Fruit fly (Drosophila melanogaster) whole organism, embryonic: ENCODE measurements around the gene CG32720.

Source experiments
- Abd-B ChIP-seq: fragments of 200-800 bp; sonication (Bioruptor generic); optimal IDR thresholded peaks from 2 replicates; lab custom pipeline; 2018; ENCODE audit warnings: missing biosample characterization, mild to moderate bottlenecking, missing genetic modification characterization, moderate library complexity
- Ada2b ChIP-seq: fragments of 200-800 bp; sonication (Bioruptor generic); IDR thresholded peaks from 2 replicates; pipeline ENCODE4 v1.3.6; 2022; ENCODE audit warnings: missing biosample characterization, missing genetic modification characterization
- C15 ChIP-seq: fragments of 200-800 bp; sonication (Bioruptor generic); IDR thresholded peaks from 3 replicates; pipeline ENCODE4 v1.3.6; 2022; ENCODE audit warnings: missing biosample characterization, missing genetic modification characterization
- CG10267 ChIP-seq: fragments of 200-800 bp; sonication (Bioruptor generic); optimal IDR thresholded peaks from 2 replicates; lab custom pipeline; 2018; ENCODE audit warnings: missing biosample characterization, mild to moderate bottlenecking, missing genetic modification characterization, moderate library complexity
- CG10959 ChIP-seq: fragments of 200-800 bp; sonication (Bioruptor generic); IDR thresholded peaks from 2 replicates; pipeline ENCODE4 v1.3.6; 2022; ENCODE audit warnings: missing biosample characterization, missing genetic modification characterization
- CG12391 ChIP-seq: fragments of 200-800 bp; sonication (Bioruptor generic); optimal IDR thresholded peaks from 3 replicates; lab custom pipeline; 2018; ENCODE audit warnings: missing biosample characterization, mild to moderate bottlenecking, missing genetic modification characterization, moderate library complexity
- CG12744 ChIP-seq: fragments of 200-800 bp; sonication (Bioruptor generic); optimal IDR thresholded peaks from 2 replicates; lab custom pipeline; 2016; ENCODE audit warnings: missing biosample characterization, missing genetic modification characterization
- CG16779 ChIP-seq: fragments of 200-800 bp; sonication (Bioruptor generic); IDR thresholded peaks from 2 replicates; pipeline ENCODE4 v1.3.6; 2022; ENCODE audit warnings: missing biosample characterization, missing genetic modification characterization
- CG16815 ChIP-seq: fragments of 200-800 bp; sonication (Bioruptor generic); optimal IDR thresholded peaks from 3 replicates; lab custom pipeline; 2017; ENCODE audit warnings: missing biosample characterization, mild to moderate bottlenecking, missing genetic modification characterization
- CG16863 ChIP-seq: fragments of 200-800 bp; sonication (Bioruptor generic); optimal IDR thresholded peaks from 3 replicates; lab custom pipeline; 2016; ENCODE audit warnings: missing biosample characterization, missing genetic modification characterization
- CG17361 ChIP-seq: fragments of 200-800 bp; sonication (Bioruptor generic); IDR thresholded peaks from 3 replicates; pipeline ENCODE4 v1.3.6; 2022; ENCODE audit warnings: missing biosample characterization, missing genetic modification characterization
- CG18011 ChIP-seq: fragments of 200-800 bp; sonication (Bioruptor generic); optimal IDR thresholded peaks from 2 replicates; lab custom pipeline; 2017; ENCODE audit warnings: missing biosample characterization, missing genetic modification characterization, mild to moderate bottlenecking, moderate library complexity, missing genotype
- CG30403 ChIP-seq: fragments of 200-800 bp; sonication (Bioruptor generic); optimal IDR thresholded peaks from 3 replicates; lab custom pipeline; 2016; ENCODE audit warnings: missing biosample characterization, missing genetic modification characterization
- CG4328 ChIP-seq: fragments of 200-800 bp; sonication (Bioruptor generic); optimal IDR thresholded peaks from 3 replicates; lab custom pipeline; 2017; ENCODE audit warnings: missing biosample characterization, missing genetic modification reagents, missing genetic modification characterization
- CG6254 ChIP-seq: fragments of 200-800 bp; sonication (Bioruptor generic); optimal IDR thresholded peaks from 3 replicates; lab custom pipeline; 2017; ENCODE audit warnings: mild to moderate bottlenecking, missing biosample characterization, missing genetic modification reagents, missing genetic modification characterization
- CG6689 ChIP-seq: fragments of 200-800 bp; sonication (Bioruptor generic); IDR thresholded peaks from 2 replicates; pipeline ENCODE4 v1.3.6; 2022; ENCODE audit warnings: missing biosample characterization, missing genetic modification characterization
- CG7839 ChIP-seq: fragments of 200-800 bp; sonication (Bioruptor generic); optimal IDR thresholded peaks from 3 replicates; lab custom pipeline; 2018; ENCODE audit warnings: missing biosample characterization, mild to moderate bottlenecking, missing genetic modification characterization, moderate library complexity
- CG8089 ChIP-seq: fragments of 200-800 bp; sonication (Bioruptor generic); optimal IDR thresholded peaks from 3 replicates; lab custom pipeline; 2016; ENCODE audit warnings: missing biosample characterization, missing genetic modification characterization
- D ChIP-seq, 2 experiments: fragments of 200-800 bp in 1 of 2; fragments of >200 bp in 1 of 2; sonication (Bioruptor generic) in 1 of 2; optimal IDR thresholded peaks; 2 replicates in 1 of 2; 3 replicates in 1 of 2; lab custom pipeline; 2017; ENCODE audit warnings: mild to moderate bottlenecking in 1 of 2, missing biosample characterization in 1 of 2, missing genetic modification characterization in 1 of 2, missing genetic modification reagents in 1 of 2
- D19A ChIP-seq: fragments of 200-800 bp; optimal IDR thresholded peaks from 3 replicates; lab custom pipeline; 2019; ENCODE audit warnings: missing biosample characterization, mild to moderate bottlenecking, missing genetic modification characterization, moderate library complexity
- Dref ChIP-seq: fragments of 200-800 bp; sonication (Bioruptor generic); IDR thresholded peaks from 2 replicates; pipeline ENCODE4 v1.3.6; 2022; ENCODE audit warnings: missing biosample characterization, missing genetic modification characterization
- E2f1 ChIP-seq: fragments of 200-800 bp; sonication (Bioruptor generic); IDR thresholded peaks from 2 replicates; pipeline ENCODE4 v1.3.6; 2022; ENCODE audit warnings: missing biosample characterization, missing genetic modification characterization
- Fer3 ChIP-seq: fragments of 200-800 bp; sonication (Bioruptor generic); optimal IDR thresholded peaks from 2 replicates; lab custom pipeline; 2018; ENCODE audit warnings: missing biosample characterization, mild to moderate bottlenecking, missing genetic modification characterization, moderate library complexity
- H2.0 ChIP-seq: fragments of 200-800 bp; sonication (Bioruptor generic); IDR thresholded peaks from 2 replicates; pipeline ENCODE4 v1.3.6; 2022; ENCODE audit warnings: missing biosample characterization, missing genetic modification characterization
- HmgZ ChIP-seq: fragments of 200-800 bp; sonication (Bioruptor generic); optimal IDR thresholded peaks from 2 replicates; lab custom pipeline; 2018; ENCODE audit warnings: missing biosample characterization, mild to moderate bottlenecking, missing genetic modification characterization
- Hr51 ChIP-seq, 2 experiments: fragments of 200-800 bp; sonication (Bioruptor generic); optimal IDR thresholded peaks; 2 replicates in 1 of 2; 3 replicates in 1 of 2; lab custom pipeline; 2016 to 2018; ENCODE audit warnings: missing biosample characterization in 2 of 2, missing genetic modification characterization in 2 of 2, mild to moderate bottlenecking in 1 of 2, moderate library complexity in 1 of 2
- Med ChIP-seq: fragments of 200-800 bp; sonication (Bioruptor generic); peaks from one replicate; lab custom pipeline; 2016; ENCODE audit warnings: missing biosample characterization, missing genetic modification characterization, mild to moderate bottlenecking, inconsistent platforms, moderate library complexity
- NK7.1 ChIP-seq: fragments of 200-800 bp; sonication (Bioruptor generic); optimal IDR thresholded peaks from 3 replicates; lab custom pipeline; 2016; ENCODE audit warnings: missing biosample characterization, missing genetic modification characterization
- Oli ChIP-seq: fragments of 200-800 bp; sonication (Bioruptor generic); optimal IDR thresholded peaks from 2 replicates; lab custom pipeline; 2018; ENCODE audit warnings: missing biosample characterization, mild to moderate bottlenecking, missing genetic modification characterization, moderate library complexity
- Optix ChIP-seq: fragments of 200-800 bp; sonication (Bioruptor generic); IDR thresholded peaks from 3 replicates; pipeline ENCODE4 v1.3.6; 2022; ENCODE audit warnings: missing biosample characterization, missing genetic modification characterization
- Six4 ChIP-seq: fragments of 200-800 bp; sonication (Bioruptor generic); optimal IDR thresholded peaks from 2 replicates; lab custom pipeline; 2016; ENCODE audit warnings: missing biosample characterization, missing genetic modification characterization
- Sry-δ ChIP-seq: fragments of 200-800 bp; sonication (Bioruptor generic); optimal IDR thresholded peaks from 2 replicates; lab custom pipeline; 2016; ENCODE audit warnings: missing biosample characterization, missing genetic modification characterization
- Vsx1 ChIP-seq: fragments of 200-800 bp; sonication (Bioruptor generic); optimal IDR thresholded peaks from 2 replicates; lab custom pipeline; 2017; ENCODE audit warnings: missing biosample characterization, mild to moderate bottlenecking, missing genetic modification characterization, missing genetic modification reagents
- Xrp1 ChIP-seq: fragments of 200-800 bp; sonication (Bioruptor generic); IDR thresholded peaks from 2 replicates; pipeline ENCODE4 v1.3.6; 2022; ENCODE audit warnings: missing biosample characterization, missing genetic modification characterization
- bigmax ChIP-seq: fragments of 200-800 bp; sonication (Bioruptor generic); optimal IDR thresholded peaks from 2 replicates; lab custom pipeline; 2018; ENCODE audit warnings: missing biosample characterization, mild to moderate bottlenecking, missing genetic modification characterization
- br ChIP-seq: fragments of >200 bp; optimal IDR thresholded peaks from 2 replicates; lab custom pipeline; 2017
- ci ChIP-seq: fragments of 200-800 bp; sonication (Bioruptor generic); IDR thresholded peaks from 3 replicates; pipeline ENCODE4 v1.3.6; 2022; ENCODE audit warnings: missing biosample characterization, missing genetic modification characterization
- crol ChIP-seq: fragments of 200-800 bp; sonication (Bioruptor generic); IDR thresholded peaks from 2 replicates; pipeline ENCODE4 v1.3.6; 2022; ENCODE audit warnings: missing biosample characterization, missing genetic modification characterization
- dpn ChIP-seq, 2 experiments: fragments of 200-800 bp; sonication (Bioruptor generic); optimal IDR thresholded peaks; 3 replicates each; lab custom pipeline; 2016; ENCODE audit warnings: missing biosample characterization in 2 of 2, missing genetic modification characterization in 2 of 2
- esg ChIP-seq: fragments of 200-800 bp; sonication (Bioruptor generic); conservative IDR thresholded peaks from 2 replicates; pipeline ENCODE4 v1.3.6; 2022; ENCODE audit warnings: missing biosample characterization, missing genetic modification characterization
- eve ChIP-seq, 2 experiments: fragments of >200 bp; optimal IDR thresholded peaks; 2 replicates each; lab custom pipeline; 2017; ENCODE audit warnings: missing biosample characterization in 2 of 2, missing genetic modification characterization in 2 of 2
- fu2 ChIP-seq: fragments of 200-800 bp; sonication (Bioruptor generic); optimal IDR thresholded peaks from 2 replicates; lab custom pipeline; 2016; ENCODE audit warnings: missing biosample characterization, missing genetic modification characterization
- h ChIP-seq: fragments of >200 bp; optimal IDR thresholded peaks from 2 replicates; lab custom pipeline; 2017
- lov ChIP-seq, 2 experiments: fragments of 200-800 bp in 1 of 2; fragments of >200 bp in 1 of 2; sonication (Bioruptor generic) in 1 of 2; IDR thresholded peaks in 1 of 2; optimal IDR thresholded peaks in 1 of 2; 2 replicates in 1 of 2; 3 replicates in 1 of 2; pipeline versions ENCODE4 v1.3.6 to Lab custom; 2017 to 2022; ENCODE audit warnings: missing biosample characterization in 1 of 2, missing genetic modification characterization in 1 of 2
- org-1 ChIP-seq: fragments of 200-800 bp; sonication (Bioruptor generic); optimal IDR thresholded peaks from 2 replicates; lab custom pipeline; 2017; ENCODE audit warnings: missing biosample characterization, missing genetic modification characterization
- otp ChIP-seq: fragments of 200-800 bp; sonication (Bioruptor generic); IDR thresholded peaks from 3 replicates; pipeline ENCODE4, ENCODE4 v1.3.6; 2022; ENCODE audit warnings: missing biosample characterization, missing genetic modification characterization
- sens ChIP-seq: fragments of 200-800 bp; sonication (Bioruptor generic); peaks from one replicate; lab custom pipeline; 2016; ENCODE audit warnings: missing biosample characterization, missing genetic modification characterization
- sisA ChIP-seq: fragments of 200-800 bp; sonication (Bioruptor generic); IDR thresholded peaks from 2 replicates; pipeline ENCODE4 v1.3.6; 2022; ENCODE audit warnings: missing biosample characterization, missing genetic modification characterization
- slbo ChIP-seq: fragments of 200-800 bp; sonication (Bioruptor generic); IDR thresholded peaks from 2 replicates; pipeline ENCODE4 v1.3.6; 2022; ENCODE audit warnings: missing biosample characterization, missing genetic modification characterization
- sob ChIP-seq: fragments of 200-800 bp; sonication (Bioruptor generic); IDR thresholded peaks from 2 replicates; pipeline ENCODE4 v1.3.6; 2022; ENCODE audit warnings: missing biosample characterization, missing genetic modification characterization
- sr ChIP-seq: fragments of 200-800 bp; sonication (Bioruptor generic); IDR thresholded peaks from 3 replicates; pipeline ENCODE4 v1.3.6; 2022; ENCODE audit warnings: missing biosample characterization, missing genetic modification characterization
- stwl ChIP-seq: fragments of 200-800 bp; sonication (Bioruptor generic); optimal IDR thresholded peaks from 3 replicates; lab custom pipeline; 2018; ENCODE audit warnings: missing biosample characterization, mild to moderate bottlenecking, missing genetic modification characterization, moderate library complexity
- tll ChIP-seq, 2 experiments: fragments of 200-800 bp in 1 of 2; fragments of >200 bp in 1 of 2; sonication (Bioruptor generic) in 1 of 2; optimal IDR thresholded peaks; 2 replicates each; lab custom pipeline; 2017 to 2019; ENCODE audit warnings: missing biosample characterization in 2 of 2, missing genetic modification characterization in 2 of 2, mild to moderate bottlenecking in 1 of 2, moderate library complexity in 1 of 2

The CG32720 gene

dm6 chrX:7552109-7552508 is 15.3 kb upstream of the CG32720 start (continued):
- TF ChIP-seq CG10959 (GFP tag; lab: Robert Waterston, UW) (peak; percentile 73), Med (GFP tag; lab: Kevin White, UChicago) (peak; percentile 78), Abd-B (no peak), dpn (GFP tag; optimal IDR thresholded peaks at IDR 0.05; lab: Kevin White, UChicago) (peak in 1 of 2 experiments; percentile 11), CG12391 (peak; percentile 31), CG8089 (peak; percentile 7), sisA (GFP tag; lab: Robert Waterston, UW) (no peak), CG7839 (tag; lab: Kevin White, UChicago) (peak; percentile 23), Sry-δ (no peak), sens (peak; percentile 86), C15 (GFP tag; lab: Robert Waterston, UW) (no peak), CG4328 (GFP tag; lab: Kevin White, UChicago) (no peak), lov (optimal IDR thresholded peaks at IDR 0.05; lab: Kevin White, UChicago) (no peak), lov (GFP tag; IDR thresholded peaks at IDR 0.05; lab: Robert Waterston, UW) (0 out of 3 replicates have a peak, but pooled peaks have one; percentile 33), Oli (tag; lab: Kevin White, UChicago) (peak; percentile 5), br (no peak), CG6254 (GFP tag; lab: Kevin White, UChicago) (peak; percentile 35), CG16863 (peak; percentile 19), CG18011 (GFP tag; lab: Kevin White, UChicago) (no peak), Dref (GFP tag; lab: Robert Waterston, UW) (no peak), org-1 (GFP tag; lab: Kevin White, UChicago) (peak; percentile 13), CG30403 (no peak), stwl (tag; lab: Kevin White, UChicago) (peak; percentile 17), CG17361 (0 out of 3 replicates have a peak, but pooled peaks have one; percentile 32), fu2 (GFP tag; lab: Kevin White, UChicago) (no peak), CG16815 (no peak), esg (no peak), bigmax (GFP tag; lab: Kevin White, UChicago) (no peak), crol (no peak), D19A (tag; lab: Kevin White, UChicago) (peak; percentile 37), Six4 (GFP tag; lab: Kevin White, UChicago) (peak; percentile 6), CG12744 (no peak), Hr51 (GFP tag; optimal IDR thresholded peaks at IDR 0.05; lab: Kevin White, UChicago) (no peak), Ada2b (GFP tag; lab: Robert Waterston, UW) (no peak), Vsx1 (GFP tag; lab: Kevin White, UChicago) (no peak), eve (GFP tag; optimal IDR thresholded peaks at IDR 0.05; lab: Kevin White, UChicago) (no peak), Optix (GFP tag; lab: Robert Waterston, UW) (no peak), HmgZ (tag; lab: Kevin White, UChicago) (no peak), Xrp1 (GFP tag; lab: Robert Waterston, UW) (peak; percentile 61), CG6689 (GFP tag; lab: Robert Waterston, UW) (peak; percentile 39)

- no peak for TF ChIP-seq h (lab: Kevin White, UChicago)
- peak; percentile 39; the same call in 1 of the 3 replicates for TF ChIP-seq ci (GFP tag; lab: Robert Waterston, UW)
- no peak for TF ChIP-seq tll (GFP tag; optimal IDR thresholded peaks at IDR 0.05; lab: Kevin White, UChicago)
- TF ChIP-seq E2f1 (GFP tag; lab: Robert Waterston, UW): 0 out of 2 replicates have a peak, but pooled peaks have one; percentile 27
- TF ChIP-seq H2.0 (GFP tag; lab: Robert Waterston, UW): no peak
- no peak for TF ChIP-seq CG16779
- peak; percentile 38; the same call in 1 of the 2 replicates for TF ChIP-seq slbo (GFP tag; lab: Robert Waterston, UW)
- TF ChIP-seq otp (GFP tag; lab: Robert Waterston, UW): no peak
- TF ChIP-seq NK7.1 (GFP tag; lab: Kevin White, UChicago): no peak
- TF ChIP-seq D (optimal IDR thresholded peaks at IDR 0.05; lab: Kevin White, UChicago): no peak
- TF ChIP-seq D (GFP tag; optimal IDR thresholded peaks at IDR 0.05; lab: Kevin White, UChicago): peak; percentile 9
- peak; percentile 26 for TF ChIP-seq Fer3 (tag; lab: Kevin White, UChicago)
- 0 out of 2 replicates have a peak, but pooled peaks have one; percentile 23 for TF ChIP-seq sob (GFP tag; lab: Robert Waterston, UW)
- peak; percentile 52 for TF ChIP-seq CG12391
- TF ChIP-seq sens: peak; percentile 43
- peak; percentile 34 for TF ChIP-seq CG10267 (tag; lab: Kevin White, UChicago)
- no peak for TF ChIP-seq sr (GFP tag; lab: Robert Waterston, UW)
- peak; percentile 62 for TF ChIP-seq CG7839 (tag; lab: Kevin White, UChicago)
Observed at dm6 chrX:7550704-7551103, 13.9 kb upstream of the CG32720 start.
